Fruit fly (Drosophila melanogaster) whole organism, pupa: Measurements from ENCODE around the gene CG13634.

Experiments used
- CG14655 ChIP-seq: fragments of 200-800 bp; sonication (Bioruptor generic); optimal IDR thresholded peaks from 3 replicates; lab custom pipeline; 2017; ENCODE audit warnings: mild to moderate bottlenecking, missing biosample characterization, missing genetic modification reagents, missing genetic modification characterization
- CG15710 ChIP-seq: fragments of 200-800 bp; sonication (Bioruptor generic); optimal IDR thresholded peaks from 2 replicates; lab custom pipeline; 2018; ENCODE audit warnings: missing biosample characterization, mild to moderate bottlenecking, missing genetic modification characterization, moderate library complexity
- CG17806 ChIP-seq: fragments of 200-800 bp; sonication (Bioruptor generic); optimal IDR thresholded peaks from 2 replicates; lab custom pipeline; 2018; ENCODE audit warnings: missing biosample characterization, mild to moderate bottlenecking, missing genetic modification characterization, moderate library complexity
- CG34367 ChIP-seq: fragments of 200-800 bp; sonication (Bioruptor generic); optimal IDR thresholded peaks from 2 replicates; lab custom pipeline; 2018; ENCODE audit warnings: missing biosample characterization, mild to moderate bottlenecking, missing genetic modification characterization
- EcR ChIP-seq: fragments of 200-800 bp; sonication (Bioruptor generic); optimal IDR thresholded peaks from 3 replicates; lab custom pipeline; 2019; ENCODE audit warnings: missing biosample characterization, missing genetic modification characterization, mild to moderate bottlenecking, moderate library complexity, missing genetic modification reagents
- Pif1B ChIP-seq: fragments of 200-800 bp; sonication (Bioruptor generic); optimal IDR thresholded peaks from 3 replicates; lab custom pipeline; 2016; ENCODE audit warnings: missing biosample characterization, missing genetic modification characterization
- Snoo ChIP-seq: fragments of 200-800 bp; sonication (Bioruptor generic); optimal IDR thresholded peaks from 3 replicates; lab custom pipeline; 2017; ENCODE audit warnings: missing biosample characterization, mild to moderate bottlenecking, missing genetic modification characterization, inconsistent platforms
- fd96Ca ChIP-seq: fragments of 200-800 bp; sonication (Bioruptor generic); IDR thresholded peaks from 3 replicates; pipeline ENCODE4 v1.3.6; 2022; ENCODE audit warnings: missing biosample characterization, missing genetic modification characterization
- rn ChIP-seq: fragments of 200-800 bp; sonication (Bioruptor generic); IDR thresholded peaks from 2 replicates; pipeline ENCODE4 v1.3.6; 2022; ENCODE audit warnings: missing biosample characterization, missing genetic modification characterization

dm6 chr3R:24749055-24749992 is 40.6 kb downstream of the CG13634 start, which contains the start of gene tld:
- TF ChIP-seq CG17806 (tag; lab: Kevin White, UChicago) (no peak), CG14655 (no peak), rn (GFP tag; lab: Robert Waterston, UW) (no peak), Snoo (tag; lab: Kevin White, UChicago) (no peak), fd96Ca (GFP tag; lab: Robert Waterston, UW) (no peak), EcR (GFP tag; lab: Kevin White, UChicago) (no peak), CG34367 (tag; lab: Kevin White, UChicago) (no peak), Pif1B (GFP tag; lab: Kevin White, UChicago) (no peak), CG15710 (tag; lab: Kevin White, UChicago) (no peak)
